Worm (Caenorhabditis elegans): ENCODE results near the gene W05B10.4.

DNA sequence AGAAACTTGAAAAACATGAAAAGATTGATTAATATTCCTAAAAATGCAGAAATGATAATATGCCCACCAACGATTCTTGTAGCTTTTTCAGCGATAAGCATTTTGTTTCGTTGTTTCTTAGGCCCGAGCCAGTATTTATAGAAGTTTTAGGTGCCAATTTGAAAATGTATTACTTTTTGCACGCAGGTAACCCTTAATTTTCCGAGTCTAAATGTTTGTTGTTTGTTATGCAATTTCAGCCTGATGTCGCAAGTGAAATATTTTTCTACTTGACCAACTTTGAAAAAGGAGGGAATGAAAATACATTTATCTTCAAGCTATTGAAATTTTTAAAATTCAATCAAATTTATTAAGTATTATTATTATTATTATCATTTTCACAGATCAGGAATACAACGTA is 36.0 kb upstream of the W05B10.4 start, which contains the start of gene srx-113:
- TF ChIP-seq him-1 (tag; optimal IDR thresholded peaks at IDR 0.05): no peak
- TF ChIP-seq dao-5 (tag; optimal IDR thresholded peaks at IDR 0.05): no peak
